Fruit fly (Drosophila melanogaster): ENCODE measurements around the gene CG17375.

- TF ChIP-seq Lpt (GFP tag; optimal IDR thresholded peaks at IDR 0.05) (no peak), pdm3 (GFP tag; optimal IDR thresholded peaks at IDR 0.05) (no peak), eg (GFP tag; IDR thresholded peaks at IDR 0.05) (no peak), Hr4 (GFP tag; optimal IDR thresholded peaks at IDR 0.05) (no peak), CG3919 (GFP tag; optimal IDR thresholded peaks at IDR 0.05) (peak; percentile 14), Ets21C (GFP tag; optimal IDR thresholded peaks at IDR 0.05) (no peak), Gug (GFP tag; IDR thresholded peaks at IDR 0.05) (no peak), CG6854 (GFP tag; optimal IDR thresholded peaks at IDR 0.05) (no peak), dac (GFP tag; optimal IDR thresholded peaks at IDR 0.05) (no peak), CG32006 (GFP tag; optimal IDR thresholded peaks at IDR 0.05) (peak; percentile 5)
Observed at dm6 chr2L:6830264-6830729, 24.7 kb upstream of the CG17375 start.

Measured in whole organism, prepupa.